Fruit fly (Drosophila melanogaster): ENCODE results near the gene CG1494.

DNA sequence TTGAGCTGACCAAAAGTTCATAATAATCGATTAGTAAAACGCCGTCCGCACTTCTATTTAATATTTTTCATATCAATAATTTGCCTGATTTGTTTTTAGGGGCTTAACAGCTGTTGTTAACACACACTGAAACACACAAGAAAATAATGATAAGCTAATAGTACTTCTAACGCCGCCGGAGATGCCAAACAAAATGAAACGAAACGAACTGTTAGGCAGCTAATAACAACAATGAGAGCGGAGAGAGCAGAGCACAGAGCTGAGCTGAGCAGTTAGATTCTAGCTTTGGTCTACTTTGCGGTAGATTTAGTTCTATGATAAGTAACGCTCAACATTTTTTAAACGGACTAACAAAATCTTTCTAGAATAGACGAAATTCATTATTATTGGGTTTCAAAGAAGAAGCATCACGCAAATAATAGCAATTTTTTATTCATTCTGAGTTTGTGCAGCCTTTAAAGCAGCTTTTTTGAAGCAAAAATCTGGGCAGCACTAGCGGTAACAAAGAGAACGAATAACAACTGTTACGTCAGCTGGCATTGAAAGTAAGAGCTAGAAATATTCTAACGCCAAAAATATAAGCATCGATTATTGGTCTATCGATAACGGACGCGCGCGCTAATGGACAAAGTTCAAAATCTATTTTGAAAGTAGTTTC is 21.5 kb downstream of the CG1494 start, which contains the start of gene Abca3:
- TF ChIP-seq fd59A (GFP tag; optimal IDR thresholded peaks at IDR 0.05) (no peak), CG8632 (GFP tag; optimal IDR thresholded peaks at IDR 0.05) (no peak), Ets21C (GFP tag; optimal IDR thresholded peaks at IDR 0.05) (no peak), net (GFP tag; optimal IDR thresholded peaks at IDR 0.05) (no peak), OdsH (GFP tag; optimal IDR thresholded peaks at IDR 0.05) (no peak), Sox14 (GFP tag; optimal IDR thresholded peaks at IDR 0.05) (peak; percentile 39), Sox102F (GFP tag; optimal IDR thresholded peaks at IDR 0.05) (no peak), CG3032 (tag; optimal IDR thresholded peaks at IDR 0.05) (no peak), CG8119 (GFP tag; IDR thresholded peaks at IDR 0.05) (peak; percentile 60), salr (GFP tag; optimal IDR thresholded peaks at IDR 0.05) (peak in 1 of 2 experiments; percentile 23)
